Worm (Caenorhabditis elegans) whole organism, L2 larva: ENCODE measurements around the gene hpd-1.

ENCODE experiments used
- C34F6.9 ChIP-seq: fragments of 150-350 bp; optimal IDR thresholded peaks from 2 replicates; lab custom pipeline; 2014; ENCODE audit warnings: missing biosample characterization, missing genetic modification characterization
- F13H6.1 ChIP-seq: sonication (generic microtip); optimal IDR thresholded peaks from 2 replicates; lab custom pipeline; 2016; ENCODE audit warnings: missing genetic modification characterization, missing compliant biosample characterization
- R02D3.7 ChIP-seq: fragments of 150-350 bp; optimal IDR thresholded peaks from 2 replicates; lab custom pipeline; 2014; ENCODE audit warnings: missing biosample characterization, missing genetic modification characterization
- Y55F3AM.14 ChIP-seq: fragments of 200-800 bp; sonication (Bioruptor generic); optimal IDR thresholded peaks from 2 replicates; lab custom pipeline; 2018; ENCODE audit warnings: mild to moderate bottlenecking, missing genetic modification characterization, missing compliant biosample characterization
- ZK546.5 ChIP-seq: sonication (generic microtip); optimal IDR thresholded peaks from 2 replicates; lab custom pipeline; 2017; ENCODE audit warnings: missing biosample characterization, missing genetic modification characterization
- alr-1 ChIP-seq: fragments of 150-350 bp; optimal IDR thresholded peaks from 2 replicates; lab custom pipeline; 2014; ENCODE audit warnings: missing biosample characterization, missing genetic modification characterization
- aly-2 ChIP-seq: fragments of 150-350 bp; optimal IDR thresholded peaks from 2 replicates; lab custom pipeline; 2014; ENCODE audit warnings: missing biosample characterization, missing genetic modification characterization
- ama-1 ChIP-seq: fragments of 150-350 bp; optimal IDR thresholded peaks from 2 replicates; lab custom pipeline; 2018; ENCODE audit warnings: inconsistent platforms
- ceh-16 ChIP-seq: fragments of 150-350 bp; optimal IDR thresholded peaks from 2 replicates; lab custom pipeline; 2014; ENCODE audit warnings: missing biosample characterization, missing genetic modification characterization
- ceh-82 ChIP-seq: fragments of 150-350 bp; optimal IDR thresholded peaks from 2 replicates; lab custom pipeline; 2014; ENCODE audit warnings: missing biosample characterization, missing genetic modification characterization
- crh-2 ChIP-seq: sonication (generic microtip); optimal IDR thresholded peaks from 2 replicates; lab custom pipeline; 2017; ENCODE audit warnings: missing biosample characterization, missing genetic modification characterization
- dmd-4 ChIP-seq: sonication (generic microtip); optimal IDR thresholded peaks from 2 replicates; lab custom pipeline; 2017; ENCODE audit warnings: missing biosample characterization, missing genetic modification characterization
- egl-27 ChIP-seq: sonication (generic microtip); optimal IDR thresholded peaks from 3 replicates; lab custom pipeline; 2017; ENCODE audit warnings: missing biosample characterization, missing genetic modification reagents, missing genetic modification characterization
- elt-1 ChIP-seq: fragments of 150-350 bp; optimal IDR thresholded peaks from 2 replicates; lab custom pipeline; 2014; ENCODE audit warnings: missing biosample characterization, missing genetic modification characterization
- fos-1 ChIP-seq: fragments of 150-350 bp; optimal IDR thresholded peaks from 2 replicates; lab custom pipeline; 2014; ENCODE audit warnings: missing biosample characterization, missing genetic modification characterization
- gmeb-1 ChIP-seq: fragments of 150-350 bp; optimal IDR thresholded peaks from 2 replicates; lab custom pipeline; 2014; ENCODE audit warnings: missing biosample characterization, missing genetic modification characterization
- lin-11 ChIP-seq: fragments of 150-350 bp; sonication (generic microtip); optimal IDR thresholded peaks from 2 replicates; lab custom pipeline; 2014; ENCODE audit warnings: missing biosample characterization, missing genetic modification characterization, inconsistent platforms, mixed read lengths
- lin-13 ChIP-seq: fragments of 150-350 bp; optimal IDR thresholded peaks from 2 replicates; lab custom pipeline; 2014; ENCODE audit warnings: missing biosample characterization, missing genetic modification reagents, missing genetic modification characterization
- lin-39 ChIP-seq: fragments of 150-350 bp; optimal IDR thresholded peaks from 2 replicates; lab custom pipeline; 2014; ENCODE audit warnings: missing biosample characterization, missing genetic modification reagents, missing genetic modification characterization
- lsy-2 ChIP-seq, 2 experiments: fragments of 150-350 bp in 1 of 2; sonication (generic microtip) in 1 of 2; optimal IDR thresholded peaks; 2 replicates each; lab custom pipeline; 2014 to 2017; ENCODE audit warnings: missing biosample characterization in 2 of 2, missing genetic modification characterization in 2 of 2
- mab-5 ChIP-seq: fragments of 150-350 bp; optimal IDR thresholded peaks from 2 replicates; lab custom pipeline; 2014; ENCODE audit warnings: missing biosample characterization, missing genetic modification characterization
- mbf-1 ChIP-seq: sonication (generic microtip); optimal IDR thresholded peaks from 2 replicates; lab custom pipeline; 2017; ENCODE audit warnings: missing biosample characterization, missing genetic modification characterization
- mdl-1 ChIP-seq, 2 experiments: fragments of 150-350 bp in 1 of 2; sonication (generic microtip) in 1 of 2; optimal IDR thresholded peaks; 2 replicates each; lab custom pipeline; 2017; ENCODE audit warnings: missing biosample characterization in 2 of 2, missing genetic modification characterization in 2 of 2
- nhr-10 ChIP-seq: sonication (generic microtip); optimal IDR thresholded peaks from 2 replicates; lab custom pipeline; 2017; ENCODE audit warnings: missing biosample characterization, missing genetic modification characterization
- nhr-11 ChIP-seq: fragments of 150-350 bp; optimal IDR thresholded peaks from 2 replicates; lab custom pipeline; 2014; ENCODE audit warnings: missing biosample characterization, missing genetic modification characterization
- nhr-12 ChIP-seq: fragments of 150-350 bp; optimal IDR thresholded peaks from 2 replicates; lab custom pipeline; 2014; ENCODE audit warnings: missing biosample characterization, missing genetic modification characterization
- nhr-129 ChIP-seq: fragments of 150-350 bp; optimal IDR thresholded peaks from 2 replicates; lab custom pipeline; 2014; ENCODE audit warnings: missing biosample characterization, missing genetic modification characterization
- nhr-21 ChIP-seq: fragments of 150-350 bp; optimal IDR thresholded peaks from 2 replicates; lab custom pipeline; 2014; ENCODE audit warnings: missing biosample characterization, missing genetic modification characterization
- nhr-23 ChIP-seq: fragments of 150-350 bp; optimal IDR thresholded peaks from 2 replicates; lab custom pipeline; 2014; ENCODE audit warnings: missing biosample characterization, missing genetic modification reagents, missing genetic modification characterization
- nhr-237 ChIP-seq: fragments of 150-350 bp; optimal IDR thresholded peaks from 2 replicates; lab custom pipeline; 2014; ENCODE audit warnings: missing biosample characterization, missing genetic modification characterization
- nhr-25 ChIP-seq: fragments of 150-350 bp; sonication (generic microtip); optimal IDR thresholded peaks from 3 replicates; lab custom pipeline; 2014; ENCODE audit warnings: missing biosample characterization, missing genetic modification characterization
- nhr-6 ChIP-seq: fragments of 150-350 bp; optimal IDR thresholded peaks from 2 replicates; lab custom pipeline; 2014; ENCODE audit warnings: missing biosample characterization, missing genetic modification characterization
- nhr-77 ChIP-seq: fragments of 150-350 bp; optimal IDR thresholded peaks from 2 replicates; lab custom pipeline; 2014; ENCODE audit warnings: missing biosample characterization, missing genetic modification characterization
- peb-1 ChIP-seq: fragments of 150-350 bp; optimal IDR thresholded peaks from 2 replicates; lab custom pipeline; 2014; ENCODE audit warnings: missing biosample characterization, missing genetic modification characterization
- sem-4 ChIP-seq: fragments of 150-350 bp; optimal IDR thresholded peaks from 2 replicates; lab custom pipeline; 2014; ENCODE audit warnings: missing biosample characterization, missing genetic modification reagents, missing genetic modification characterization
- skn-1 ChIP-seq: sonication (generic microtip); optimal IDR thresholded peaks from 2 replicates; lab custom pipeline; 2017; ENCODE audit warnings: missing biosample characterization, missing genetic modification characterization
- sma-3 ChIP-seq: sonication (generic microtip); optimal IDR thresholded peaks from 2 replicates; lab custom pipeline; 2016; ENCODE audit warnings: missing genetic modification reagents, missing genetic modification characterization, missing compliant biosample characterization
- sma-9 ChIP-seq, 2 experiments: fragments of 150-350 bp in 1 of 2; sonication (generic microtip) in 1 of 2; optimal IDR thresholded peaks; 2 replicates each; lab custom pipeline; 2014 to 2016; ENCODE audit warnings: missing genetic modification characterization in 2 of 2, mild to moderate bottlenecking in 1 of 2, missing biosample characterization in 1 of 2, missing compliant biosample characterization in 1 of 2, missing genetic modification reagents in 1 of 2, moderate library complexity in 1 of 2
- snpc-4 ChIP-seq: fragments of 150-350 bp; optimal IDR thresholded peaks from 2 replicates; lab custom pipeline; 2014; ENCODE audit warnings: missing biosample characterization, missing genetic modification characterization
- unc-55 ChIP-seq: fragments of 150-350 bp; sonication (generic microtip); optimal IDR thresholded peaks from 3 replicates; lab custom pipeline; 2014; ENCODE audit warnings: missing biosample characterization, missing genetic modification reagents, missing genetic modification characterization
- unc-62 ChIP-seq: fragments of 150-350 bp; optimal IDR thresholded peaks from 2 replicates; lab custom pipeline; 2014; ENCODE audit warnings: missing biosample characterization, missing genetic modification reagents, missing genetic modification characterization
- zag-1 ChIP-seq: fragments of 150-350 bp; optimal IDR thresholded peaks from 2 replicates; lab custom pipeline; 2014; ENCODE audit warnings: missing biosample characterization, missing genetic modification characterization
- ztf-1 ChIP-seq: fragments of 200-800 bp; sonication (Bioruptor generic); conservative IDR thresholded peaks from 2 replicates; pipeline ENCODE4 v1.3.6; 2022; ENCODE audit warnings: missing genetic modification characterization, missing compliant biosample characterization
- ztf-11 ChIP-seq: sonication (generic microtip); optimal IDR thresholded peaks from 2 replicates; lab custom pipeline; 2017; ENCODE audit warnings: missing biosample characterization, missing genetic modification characterization
- ztf-4 ChIP-seq: fragments of 150-350 bp; optimal IDR thresholded peaks from 2 replicates; lab custom pipeline; 2014; ENCODE audit warnings: missing biosample characterization, missing genetic modification characterization

The hpd-1 gene

ce11 chrIII:10505182-10505581 is 30.1 kb upstream of the hpd-1 start, which contains the start of the genes taf-11.3 and urm-1 (continued):
- TF ChIP-seq C34F6.9 (tag; lab: Kevin White, UChicago), result peak; percentile 88
- TF ChIP-seq snpc-4 (tag; lab: Kevin White, UChicago), result peak; percentile 78
- TF ChIP-seq nhr-237 (tag; lab: Kevin White, UChicago), result no peak
- peak; percentile 67 for TF ChIP-seq lin-11 (tag; lab: Kevin White, UChicago)
- no peak for TF ChIP-seq lin-39 (tag; lab: Kevin White, UChicago)
- TF ChIP-seq sma-3, result peak; percentile 82
- peak; percentile 86 for TF ChIP-seq lin-13 (GFP tag; lab: Kevin White, UChicago)
- no peak for TF ChIP-seq ama-1 (lab: Kevin White, UChicago)
- peak; percentile 77 for TF ChIP-seq gmeb-1 (tag; lab: Kevin White, UChicago)
- TF ChIP-seq ceh-82 (tag; lab: Kevin White, UChicago), result no peak
- TF ChIP-seq mdl-1 (tag; optimal IDR thresholded peaks at IDR 0.05; lab: Kevin White, UChicago), result no peak
- no peak for TF ChIP-seq Y55F3AM.14
- TF ChIP-seq nhr-11 (tag; lab: Kevin White, UChicago), result no peak
- TF ChIP-seq lsy-2 (tag; optimal IDR thresholded peaks at IDR 0.05; lab: Kevin White, UChicago), result peak; percentile 54 to 90
- TF ChIP-seq peb-1 (tag; lab: Kevin White, UChicago), result no peak
- no peak for TF ChIP-seq dmd-4 (tag; lab: Kevin White, UChicago)
- TF ChIP-seq unc-62, result no peak
- TF ChIP-seq ztf-1 (GFP tag; lab: Robert Waterston, UW), result no peak
- TF ChIP-seq aly-2 (tag; lab: Kevin White, UChicago), result no peak
- peak; percentile 57 for TF ChIP-seq nhr-6

ce11 chrIII:10505943-10506698 is 29.2 kb upstream of the hpd-1 start:
- TF ChIP-seq nhr-21 (tag; lab: Kevin White, UChicago) (no peak), nhr-10 (tag; lab: Kevin White, UChicago) (no peak), crh-2 (no peak), sma-3 (no peak), ZK546.5 (tag; lab: Kevin White, UChicago) (no peak), nhr-23 (no peak), mbf-1 (no peak), nhr-237 (tag; lab: Kevin White, UChicago) (no peak), nhr-6 (no peak), ztf-4 (no peak), nhr-12 (no peak), dmd-4 (tag; lab: Kevin White, UChicago) (no peak), Y55F3AM.14 (no peak), skn-1 (no peak), unc-55 (GFP tag; lab: Kevin White, UChicago) (no peak), snpc-4 (tag; lab: Kevin White, UChicago) (no peak), ceh-82 (tag; lab: Kevin White, UChicago) (no peak)

- TF ChIP-seq lsy-2 (tag; optimal IDR thresholded peaks at IDR 0.05; lab: Kevin White, UChicago), result peak; percentile 82 to 93
- peak; percentile 86 for TF ChIP-seq lin-13 (GFP tag; lab: Kevin White, UChicago)
- no peak for TF ChIP-seq alr-1 (tag; lab: Kevin White, UChicago)
- peak; percentile 96 for TF ChIP-seq gmeb-1 (tag; lab: Kevin White, UChicago)
- peak; percentile 60 for TF ChIP-seq F13H6.1 (tag; lab: Kevin White, UChicago)
- no peak for TF ChIP-seq ztf-11 (tag; lab: Kevin White, UChicago)
- TF ChIP-seq egl-27, result peak; percentile 44
- peak; percentile 74 for TF ChIP-seq fos-1 (tag; lab: Kevin White, UChicago)
- TF ChIP-seq nhr-21 (tag; lab: Kevin White, UChicago), result peak; percentile 58
- TF ChIP-seq lin-11 (tag; lab: Kevin White, UChicago), result no peak
- TF ChIP-seq R02D3.7 (tag; lab: Kevin White, UChicago), result peak; percentile 70
- TF ChIP-seq mab-5 (tag; lab: Kevin White, UChicago), result peak; percentile 73
- peak; percentile 91 for TF ChIP-seq unc-55 (GFP tag; lab: Kevin White, UChicago)
- peak; percentile 67 for TF ChIP-seq sma-3
- TF ChIP-seq mdl-1 (tag; optimal IDR thresholded peaks at IDR 0.05; lab: Kevin White, UChicago), result peak in 1 of 2 experiments; percentile 17
- no peak for TF ChIP-seq ceh-16 (tag; lab: Kevin White, UChicago)
- TF ChIP-seq skn-1, result no peak
- peak; percentile 16 for TF ChIP-seq snpc-4 (tag; lab: Kevin White, UChicago)
- no peak for TF ChIP-seq ztf-4
- peak; percentile 58 for TF ChIP-seq nhr-6
- TF ChIP-seq nhr-77 (tag; lab: Kevin White, UChicago), result no peak
- peak; percentile 82 for TF ChIP-seq nhr-25 (tag; lab: Kevin White, UChicago)
- TF ChIP-seq ama-1 (lab: Kevin White, UChicago), result peak; percentile 36
- peak; percentile 97 for TF ChIP-seq C34F6.9 (tag; lab: Kevin White, UChicago)
- no peak for TF ChIP-seq lin-39 (tag; lab: Kevin White, UChicago)
- TF ChIP-seq peb-1 (tag; lab: Kevin White, UChicago), result no peak
- peak; percentile 70 for TF ChIP-seq sma-9 (GFP tag; optimal IDR thresholded peaks at IDR 0.05; lab: Kevin White, UChicago)
- TF ChIP-seq sma-9 (tag; optimal IDR thresholded peaks at IDR 0.05; lab: Kevin White, UChicago), result no peak
- TF ChIP-seq crh-2, result peak; percentile 97
- peak; percentile 38 for TF ChIP-seq sem-4 (tag; lab: Kevin White, UChicago)
- TF ChIP-seq ceh-82 (tag; lab: Kevin White, UChicago), result no peak
- no peak for TF ChIP-seq elt-1 (tag; lab: Kevin White, UChicago)
- peak; percentile 34 for TF ChIP-seq nhr-129 (tag; lab: Kevin White, UChicago)
- no peak for TF ChIP-seq zag-1 (tag; lab: Kevin White, UChicago)
- TF ChIP-seq nhr-10 (tag; lab: Kevin White, UChicago), result peak; percentile 49
These were observed 28.6 kb upstream of the hpd-1 start, which contains the start of the genes sip-1 and sly-1 for ce11 chrIII:10506699-10507248. Gene sip-1 (minus strand): TSS chrIII:10506801. Gene sly-1 (plus strand): TSS chrIII:10507058.
